Fruit fly (Drosophila melanogaster): Measurements from ENCODE around the gene GstZ1.

GstZ1 gene

DNA sequence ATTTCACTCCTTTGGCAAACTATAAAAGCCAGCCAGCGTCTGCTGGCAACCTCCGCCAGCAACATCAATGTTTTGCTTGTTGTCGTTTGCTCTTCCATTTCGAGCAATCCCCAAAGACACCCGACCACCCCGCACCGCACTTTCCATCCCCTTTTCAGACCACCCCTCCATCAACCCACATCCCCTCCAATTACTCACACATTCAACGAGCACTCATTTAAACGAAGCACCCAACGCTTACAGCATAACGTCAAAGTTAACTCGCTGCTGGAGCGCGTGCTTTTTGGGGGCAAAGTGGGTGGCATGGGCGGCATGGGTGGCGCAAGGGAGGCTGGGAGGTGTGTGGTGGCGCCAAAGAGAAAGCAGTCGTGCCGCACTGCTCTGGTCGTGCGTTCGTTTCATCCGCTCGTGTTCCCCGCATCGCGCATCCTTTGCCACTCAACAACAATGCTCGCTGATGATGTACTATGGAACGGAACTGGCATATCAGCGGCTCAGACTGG lies 34.8 kb upstream of the GstZ1 start:
- TF ChIP-seq insv (optimal IDR thresholded peaks at IDR 0.05) (no peak), h (optimal IDR thresholded peaks at IDR 0.05) (no peak), Sin3A (optimal IDR thresholded peaks at IDR 0.05) (no peak), Myc (optimal IDR thresholded peaks at IDR 0.05) (no peak), psq (optimal IDR thresholded peaks at IDR 0.05) (no peak), ttk (optimal IDR thresholded peaks at IDR 0.05) (no peak)

DNA sequence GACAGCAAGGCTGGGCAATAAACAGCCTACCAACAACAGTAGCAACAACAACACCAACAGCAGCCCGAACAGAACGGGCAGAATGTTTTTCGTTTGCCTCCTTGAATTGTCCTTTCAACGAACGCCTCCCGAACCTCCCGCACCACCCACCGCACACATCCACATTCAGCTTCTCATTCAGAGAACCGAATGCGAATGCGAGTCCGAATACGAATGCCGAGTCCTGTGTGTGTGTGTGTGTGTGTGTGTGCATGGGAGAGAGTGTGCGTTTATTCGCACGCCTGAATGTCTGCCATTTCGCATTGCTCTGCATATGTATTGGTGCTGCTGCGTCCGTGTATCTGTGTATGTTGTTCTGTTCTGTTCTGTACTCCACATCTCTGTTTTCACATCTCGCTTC lies 32.1 kb upstream of the GstZ1 start:
- TF ChIP-seq insv (optimal IDR thresholded peaks at IDR 0.05) (no peak), h (optimal IDR thresholded peaks at IDR 0.05) (no peak), psq (optimal IDR thresholded peaks at IDR 0.05) (no peak), Sin3A (optimal IDR thresholded peaks at IDR 0.05) (no peak), Myc (optimal IDR thresholded peaks at IDR 0.05) (no peak), ttk (optimal IDR thresholded peaks at IDR 0.05) (no peak)

DNA sequence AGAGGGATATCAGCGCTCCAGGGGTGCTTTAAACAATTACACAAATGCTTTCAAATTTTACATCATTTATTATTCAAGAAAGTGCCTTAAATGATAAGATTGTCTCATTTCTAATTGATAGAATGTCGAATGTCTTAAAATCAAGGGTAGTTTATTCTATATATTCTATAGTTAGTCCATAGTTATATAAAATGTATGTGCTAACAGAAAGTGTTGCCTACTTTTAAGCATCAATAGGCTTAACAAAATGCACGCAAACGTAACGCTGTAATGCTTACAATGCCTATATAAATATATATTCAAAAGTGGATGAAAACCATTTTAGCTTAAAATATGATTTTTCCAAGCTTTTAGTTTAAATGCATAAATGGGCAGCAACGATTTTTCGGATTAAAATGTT lies 31.6 kb upstream of the GstZ1 start:
- no peak for TF ChIP-seq insv (optimal IDR thresholded peaks at IDR 0.05)
- TF ChIP-seq ttk (optimal IDR thresholded peaks at IDR 0.05) = no peak
- no peak for TF ChIP-seq h (optimal IDR thresholded peaks at IDR 0.05)
- TF ChIP-seq psq (optimal IDR thresholded peaks at IDR 0.05) = no peak
- no peak for TF ChIP-seq Sin3A (optimal IDR thresholded peaks at IDR 0.05)
- TF ChIP-seq Myc (optimal IDR thresholded peaks at IDR 0.05) = no peak

DNA sequence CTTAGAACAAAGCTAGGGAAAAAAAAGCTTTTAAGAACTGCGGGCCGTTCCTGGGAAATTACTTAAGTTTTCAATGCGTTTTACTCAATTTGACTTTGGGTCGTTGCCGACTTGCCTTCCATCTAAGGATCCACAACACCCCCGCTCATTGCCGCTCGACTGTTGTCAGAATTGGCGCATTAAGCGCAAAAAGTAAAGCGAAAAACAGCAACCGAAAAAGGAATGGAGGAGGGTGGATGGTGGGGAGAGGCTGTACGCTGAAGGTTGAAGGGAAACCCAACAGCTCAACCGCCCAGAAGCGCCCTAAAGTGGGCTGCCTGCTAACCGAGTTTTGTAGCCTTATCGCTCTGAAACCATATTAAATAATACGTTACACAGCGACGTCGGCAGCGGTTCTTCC lies 31.2 kb upstream of the GstZ1 start:
- TF ChIP-seq ttk (optimal IDR thresholded peaks at IDR 0.05) (no peak), insv (optimal IDR thresholded peaks at IDR 0.05) (no peak), Sin3A (optimal IDR thresholded peaks at IDR 0.05) (no peak), Myc (optimal IDR thresholded peaks at IDR 0.05) (no peak), h (optimal IDR thresholded peaks at IDR 0.05) (no peak), psq (optimal IDR thresholded peaks at IDR 0.05) (no peak)

dm6 chr3R:9480396-9480795 lies 24.1 kb upstream of the GstZ1 start:
- no peak for TF ChIP-seq Myc (optimal IDR thresholded peaks at IDR 0.05)

- TF ChIP-seq h (optimal IDR thresholded peaks at IDR 0.05) = no peak
- TF ChIP-seq psq (optimal IDR thresholded peaks at IDR 0.05) = no peak
- no peak for TF ChIP-seq insv (optimal IDR thresholded peaks at IDR 0.05)
- no peak for TF ChIP-seq Myc (optimal IDR thresholded peaks at IDR 0.05)
These were observed 11.8 kb upstream of the GstZ1 start for dm6 chr3R:9468109-9468508.

DNA sequence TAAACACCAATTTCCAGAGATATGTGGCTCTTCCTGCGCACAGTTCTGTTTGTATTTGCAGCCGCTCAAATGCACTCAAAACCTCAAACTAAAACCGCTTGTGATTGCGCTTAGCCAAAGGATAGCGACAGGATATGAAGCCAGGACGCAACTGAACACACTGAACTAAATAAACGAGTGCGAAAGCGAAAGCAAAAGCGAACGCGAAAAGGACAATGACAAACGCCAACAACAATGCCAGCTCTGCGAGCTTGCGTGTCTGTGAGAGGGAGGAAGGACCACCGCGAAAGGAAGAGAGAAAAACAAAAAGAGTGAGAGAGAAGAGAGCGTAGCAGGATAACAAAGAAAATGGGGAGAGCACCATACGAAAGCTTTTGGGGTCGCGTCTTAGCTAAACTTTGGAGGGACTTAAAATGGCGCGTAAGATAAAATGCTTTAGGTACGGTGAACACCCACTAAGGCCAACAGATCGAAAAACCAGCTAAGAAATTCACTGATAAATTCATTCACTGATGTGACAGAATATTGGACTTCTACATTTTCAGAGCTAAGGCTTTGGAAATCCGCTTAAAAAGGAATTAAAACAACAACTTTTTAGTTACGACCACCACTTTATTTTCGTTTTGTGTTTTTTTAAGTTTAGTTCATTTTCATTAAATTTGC lies 4.3 kb upstream of the GstZ1 start, which contains the start of gene GstZ2:
GstZ2 (minus strand) TSS at position 165 of the 663 bp plus-strand sequence.
- TF ChIP-seq insv (optimal IDR thresholded peaks at IDR 0.05) = no peak
- TF ChIP-seq psq (optimal IDR thresholded peaks at IDR 0.05) = no peak
- TF ChIP-seq h (optimal IDR thresholded peaks at IDR 0.05) = no peak
- no peak for TF ChIP-seq Myc (optimal IDR thresholded peaks at IDR 0.05)
- no peak for TF ChIP-seq ttk (optimal IDR thresholded peaks at IDR 0.05)
- no peak for TF ChIP-seq Sin3A (optimal IDR thresholded peaks at IDR 0.05)

- TF ChIP-seq Myc (optimal IDR thresholded peaks at IDR 0.05) (no peak), Sin3A (optimal IDR thresholded peaks at IDR 0.05) (no peak), h (optimal IDR thresholded peaks at IDR 0.05) (no peak), psq (optimal IDR thresholded peaks at IDR 0.05) (no peak), ttk (optimal IDR thresholded peaks at IDR 0.05) (no peak)
These were observed 3.3 kb upstream of the GstZ1 start for dm6 chr3R:9459385-9460285.

- no peak for TF ChIP-seq ttk (optimal IDR thresholded peaks at IDR 0.05)
- no peak for TF ChIP-seq Sin3A (optimal IDR thresholded peaks at IDR 0.05)
- no peak for TF ChIP-seq Myc (optimal IDR thresholded peaks at IDR 0.05)
- no peak for TF ChIP-seq psq (optimal IDR thresholded peaks at IDR 0.05)
- TF ChIP-seq insv (optimal IDR thresholded peaks at IDR 0.05) = no peak
- no peak for TF ChIP-seq h (optimal IDR thresholded peaks at IDR 0.05)
These were observed 1.4 kb downstream of the GstZ1 start for dm6 chr3R:9454980-9455379.

DNA sequence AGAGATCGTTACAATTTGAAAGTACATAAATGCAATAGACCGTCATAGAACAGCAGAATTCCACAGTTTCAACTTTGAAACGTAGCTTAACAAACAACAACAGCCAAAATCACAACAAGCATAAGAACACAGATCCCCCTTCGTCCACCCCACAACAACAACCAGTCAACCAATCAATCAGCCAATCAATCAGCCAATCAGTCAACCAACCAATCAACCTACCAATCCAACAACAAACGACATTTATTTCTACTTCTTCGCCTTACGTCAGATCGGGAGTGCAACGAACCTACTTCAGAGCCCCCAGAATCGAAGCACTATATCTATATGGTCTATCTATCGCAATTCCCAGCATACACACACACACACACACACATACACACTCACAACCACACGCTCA lies 5.7 kb downstream of the GstZ1 start:
- TF ChIP-seq ttk (optimal IDR thresholded peaks at IDR 0.05) (no peak), h (optimal IDR thresholded peaks at IDR 0.05) (no peak), Sin3A (optimal IDR thresholded peaks at IDR 0.05) (no peak), psq (optimal IDR thresholded peaks at IDR 0.05) (no peak), insv (optimal IDR thresholded peaks at IDR 0.05) (no peak), Myc (optimal IDR thresholded peaks at IDR 0.05) (no peak)

DNA sequence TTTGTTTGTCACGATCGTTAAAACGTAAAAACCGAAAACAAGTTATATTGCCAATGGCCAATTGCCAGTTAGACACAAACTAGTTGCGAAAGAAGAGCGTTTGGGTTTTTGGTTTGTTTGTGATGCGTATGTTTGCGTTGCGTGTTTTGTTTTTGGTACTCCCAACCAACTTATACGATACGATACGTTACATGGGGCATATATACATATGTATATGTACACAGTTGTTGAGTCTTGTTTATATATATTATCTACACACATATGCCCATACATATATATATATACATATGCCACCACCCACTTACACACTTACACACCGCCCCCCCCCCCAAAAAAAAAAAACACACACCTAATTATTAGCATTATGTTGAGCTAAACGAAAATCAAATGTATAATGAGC lies 8.0 kb downstream of the GstZ1 start:
- TF ChIP-seq Sin3A (optimal IDR thresholded peaks at IDR 0.05) (no peak), psq (optimal IDR thresholded peaks at IDR 0.05) (no peak)

DNA sequence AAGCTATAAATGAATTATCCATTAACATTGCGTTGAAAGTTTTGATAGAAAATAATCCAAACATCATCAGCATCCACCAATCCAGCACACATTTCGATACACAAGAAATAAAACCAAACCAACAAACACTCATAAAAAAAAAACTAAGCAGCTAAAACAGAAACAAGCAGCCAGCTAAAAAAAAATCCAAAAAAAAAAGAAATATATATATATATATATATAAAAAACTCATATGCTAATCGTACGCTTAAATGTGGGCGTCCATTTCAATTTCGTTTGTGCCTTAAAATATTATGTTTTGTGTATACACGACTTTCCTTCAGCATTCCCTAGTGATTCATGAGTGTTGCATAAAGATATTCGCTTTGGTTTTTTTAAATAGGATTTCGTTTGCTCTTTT lies 14.3 kb downstream of the GstZ1 start:
- no peak for TF ChIP-seq psq (optimal IDR thresholded peaks at IDR 0.05)

- no peak for TF ChIP-seq Sin3A (optimal IDR thresholded peaks at IDR 0.05)
- no peak for TF ChIP-seq h (optimal IDR thresholded peaks at IDR 0.05)
- no peak for TF ChIP-seq Myc (optimal IDR thresholded peaks at IDR 0.05)
- no peak for TF ChIP-seq ttk (optimal IDR thresholded peaks at IDR 0.05)
- TF ChIP-seq insv (optimal IDR thresholded peaks at IDR 0.05) = no peak
- no peak for TF ChIP-seq psq (optimal IDR thresholded peaks at IDR 0.05)
These were observed 15.2 kb downstream of the GstZ1 start for dm6 chr3R:9441134-9441533.
